Fruit fly (Drosophila melanogaster) S2 (cell line): ENCODE measurements around the gene SecCl.

Source experiments
- CG8478 ChIP-seq: fragments of >200 bp; optimal IDR thresholded peaks from 2 replicates; lab custom pipeline; 2018
- CTCF ChIP-seq, 2 experiments: fragments of >200 bp; optimal IDR thresholded peaks; 2 replicates each; lab custom pipeline; 2018

- TF ChIP-seq CG8478 (lab: Kevin White, UChicago) (no peak), CTCF (optimal IDR thresholded peaks at IDR 0.05; lab: Kevin White, UChicago) (no peak)
Observed at dm6 chr3L:17444569-17444968, 25.4 kb upstream of the SecCl start.
